Worm (Caenorhabditis elegans) whole organism, L2 larva: ENCODE results near the gene atl-1.

Experiments used
- F13H6.1 ChIP-seq: sonication (generic microtip); optimal IDR thresholded peaks from 2 replicates; lab custom pipeline; 2016; ENCODE audit warnings: missing genetic modification characterization, missing compliant biosample characterization
- Y55F3AM.14 ChIP-seq: fragments of 200-800 bp; sonication (Bioruptor generic); optimal IDR thresholded peaks from 2 replicates; lab custom pipeline; 2018; ENCODE audit warnings: mild to moderate bottlenecking, missing genetic modification characterization, missing compliant biosample characterization
- ZK546.5 ChIP-seq: sonication (generic microtip); optimal IDR thresholded peaks from 2 replicates; lab custom pipeline; 2017; ENCODE audit warnings: missing biosample characterization, missing genetic modification characterization
- alr-1 ChIP-seq: fragments of 150-350 bp; optimal IDR thresholded peaks from 2 replicates; lab custom pipeline; 2014; ENCODE audit warnings: missing biosample characterization, missing genetic modification characterization
- blmp-1 ChIP-seq: sonication (generic microtip); optimal IDR thresholded peaks from 2 replicates; lab custom pipeline; 2017; ENCODE audit warnings: missing genetic modification characterization, mild to moderate bottlenecking, missing compliant biosample characterization, antibody characterized with exemption, moderate library complexity; ENCODE audit not compliant: insufficient read depth
- ceh-16 ChIP-seq: fragments of 150-350 bp; optimal IDR thresholded peaks from 2 replicates; lab custom pipeline; 2014; ENCODE audit warnings: missing biosample characterization, missing genetic modification characterization
- crh-2 ChIP-seq: sonication (generic microtip); optimal IDR thresholded peaks from 2 replicates; lab custom pipeline; 2017; ENCODE audit warnings: missing biosample characterization, missing genetic modification characterization
- dmd-4 ChIP-seq: sonication (generic microtip); optimal IDR thresholded peaks from 2 replicates; lab custom pipeline; 2017; ENCODE audit warnings: missing biosample characterization, missing genetic modification characterization
- egl-27 ChIP-seq: sonication (generic microtip); optimal IDR thresholded peaks from 3 replicates; lab custom pipeline; 2017; ENCODE audit warnings: missing biosample characterization, missing genetic modification reagents, missing genetic modification characterization
- elt-1 ChIP-seq: fragments of 150-350 bp; optimal IDR thresholded peaks from 2 replicates; lab custom pipeline; 2014; ENCODE audit warnings: missing biosample characterization, missing genetic modification characterization
- fos-1 ChIP-seq: fragments of 150-350 bp; optimal IDR thresholded peaks from 2 replicates; lab custom pipeline; 2014; ENCODE audit warnings: missing biosample characterization, missing genetic modification characterization
- lin-13 ChIP-seq: fragments of 150-350 bp; optimal IDR thresholded peaks from 2 replicates; lab custom pipeline; 2014; ENCODE audit warnings: missing biosample characterization, missing genetic modification reagents, missing genetic modification characterization
- lin-39 ChIP-seq: fragments of 150-350 bp; optimal IDR thresholded peaks from 2 replicates; lab custom pipeline; 2014; ENCODE audit warnings: missing biosample characterization, missing genetic modification reagents, missing genetic modification characterization
- lsy-2 ChIP-seq, 2 experiments: fragments of 150-350 bp in 1 of 2; sonication (generic microtip) in 1 of 2; optimal IDR thresholded peaks; 2 replicates each; lab custom pipeline; 2014 to 2017; ENCODE audit warnings: missing biosample characterization in 2 of 2, missing genetic modification characterization in 2 of 2
- mab-5 ChIP-seq: fragments of 150-350 bp; optimal IDR thresholded peaks from 2 replicates; lab custom pipeline; 2014; ENCODE audit warnings: missing biosample characterization, missing genetic modification characterization
- mbf-1 ChIP-seq: sonication (generic microtip); optimal IDR thresholded peaks from 2 replicates; lab custom pipeline; 2017; ENCODE audit warnings: missing biosample characterization, missing genetic modification characterization
- nhr-10 ChIP-seq: sonication (generic microtip); optimal IDR thresholded peaks from 2 replicates; lab custom pipeline; 2017; ENCODE audit warnings: missing biosample characterization, missing genetic modification characterization
- nhr-11 ChIP-seq: fragments of 150-350 bp; optimal IDR thresholded peaks from 2 replicates; lab custom pipeline; 2014; ENCODE audit warnings: missing biosample characterization, missing genetic modification characterization
- nhr-21 ChIP-seq: fragments of 150-350 bp; optimal IDR thresholded peaks from 2 replicates; lab custom pipeline; 2014; ENCODE audit warnings: missing biosample characterization, missing genetic modification characterization
- nhr-237 ChIP-seq: fragments of 150-350 bp; optimal IDR thresholded peaks from 2 replicates; lab custom pipeline; 2014; ENCODE audit warnings: missing biosample characterization, missing genetic modification characterization
- nhr-25 ChIP-seq: fragments of 150-350 bp; sonication (generic microtip); optimal IDR thresholded peaks from 3 replicates; lab custom pipeline; 2014; ENCODE audit warnings: missing biosample characterization, missing genetic modification characterization
- nhr-6 ChIP-seq: fragments of 150-350 bp; optimal IDR thresholded peaks from 2 replicates; lab custom pipeline; 2014; ENCODE audit warnings: missing biosample characterization, missing genetic modification characterization
- nhr-77 ChIP-seq: fragments of 150-350 bp; optimal IDR thresholded peaks from 2 replicates; lab custom pipeline; 2014; ENCODE audit warnings: missing biosample characterization, missing genetic modification characterization
- peb-1 ChIP-seq: fragments of 150-350 bp; optimal IDR thresholded peaks from 2 replicates; lab custom pipeline; 2014; ENCODE audit warnings: missing biosample characterization, missing genetic modification characterization
- skn-1 ChIP-seq: sonication (generic microtip); optimal IDR thresholded peaks from 2 replicates; lab custom pipeline; 2017; ENCODE audit warnings: missing biosample characterization, missing genetic modification characterization
- sma-9 ChIP-seq, 2 experiments: fragments of 150-350 bp in 1 of 2; sonication (generic microtip) in 1 of 2; optimal IDR thresholded peaks; 2 replicates each; lab custom pipeline; 2014 to 2016; ENCODE audit warnings: missing genetic modification characterization in 2 of 2, mild to moderate bottlenecking in 1 of 2, missing biosample characterization in 1 of 2, missing compliant biosample characterization in 1 of 2, missing genetic modification reagents in 1 of 2, moderate library complexity in 1 of 2
- unc-55 ChIP-seq: fragments of 150-350 bp; sonication (generic microtip); optimal IDR thresholded peaks from 3 replicates; lab custom pipeline; 2014; ENCODE audit warnings: missing biosample characterization, missing genetic modification reagents, missing genetic modification characterization
- unc-62 ChIP-seq: fragments of 150-350 bp; optimal IDR thresholded peaks from 2 replicates; lab custom pipeline; 2014; ENCODE audit warnings: missing biosample characterization, missing genetic modification reagents, missing genetic modification characterization
- zag-1 ChIP-seq: fragments of 150-350 bp; optimal IDR thresholded peaks from 2 replicates; lab custom pipeline; 2014; ENCODE audit warnings: missing biosample characterization, missing genetic modification characterization
- ztf-11 ChIP-seq: sonication (generic microtip); optimal IDR thresholded peaks from 2 replicates; lab custom pipeline; 2017; ENCODE audit warnings: missing biosample characterization, missing genetic modification characterization
- ztf-4 ChIP-seq: fragments of 150-350 bp; optimal IDR thresholded peaks from 2 replicates; lab custom pipeline; 2014; ENCODE audit warnings: missing biosample characterization, missing genetic modification characterization

Gene atl-1

ce11 chrV:9690099-9690572 is 44.7 kb upstream of the atl-1 start, which contains the start of gene rbx-1:
rbx-1 (minus strand) TSS chrV:9690522.
- TF ChIP-seq nhr-11 (tag; lab: Kevin White, UChicago), result no peak
- TF ChIP-seq mbf-1 (tag; lab: Kevin White, UChicago), result no peak
- TF ChIP-seq Y55F3AM.14 (GFP tag; lab: Kevin White, UChicago), result no peak
- no peak for TF ChIP-seq skn-1 (tag; lab: Kevin White, UChicago)
- no peak for TF ChIP-seq mab-5 (tag; lab: Kevin White, UChicago)
- no peak for TF ChIP-seq ZK546.5
- TF ChIP-seq nhr-6, result no peak
- no peak for TF ChIP-seq egl-27 (tag; lab: Kevin White, UChicago)
- TF ChIP-seq nhr-25 (tag; lab: Kevin White, UChicago), result no peak
- TF ChIP-seq lin-13 (GFP tag; lab: Kevin White, UChicago), result no peak
- no peak for TF ChIP-seq crh-2 (tag; lab: Kevin White, UChicago)
- TF ChIP-seq F13H6.1 (tag; lab: Kevin White, UChicago), result no peak
- TF ChIP-seq nhr-21 (tag; lab: Kevin White, UChicago), result no peak
- TF ChIP-seq unc-55 (GFP tag; lab: Kevin White, UChicago), result no peak
- TF ChIP-seq nhr-77, result no peak
- TF ChIP-seq dmd-4 (tag; lab: Kevin White, UChicago), result no peak
- no peak for TF ChIP-seq peb-1
- TF ChIP-seq ztf-4 (tag; lab: Kevin White, UChicago), result no peak

ce11 chrV:9689364-9689763 is 44.0 kb upstream of the atl-1 start:
- no peak for TF ChIP-seq nhr-25 (tag; lab: Kevin White, UChicago)
- no peak for TF ChIP-seq Y55F3AM.14 (GFP tag; lab: Kevin White, UChicago)
- no peak for TF ChIP-seq dmd-4 (tag; lab: Kevin White, UChicago)
- TF ChIP-seq lin-13 (GFP tag; lab: Kevin White, UChicago), result no peak
- TF ChIP-seq lin-39 (tag; lab: Kevin White, UChicago), result no peak
- TF ChIP-seq zag-1, result no peak
- no peak for TF ChIP-seq skn-1 (tag; lab: Kevin White, UChicago)
- no peak for TF ChIP-seq ceh-16 (tag; lab: Kevin White, UChicago)
- no peak for TF ChIP-seq blmp-1 (tag; lab: Kevin White, UChicago)
- no peak for TF ChIP-seq nhr-11 (tag; lab: Kevin White, UChicago)
- no peak for TF ChIP-seq peb-1
- TF ChIP-seq egl-27 (tag; lab: Kevin White, UChicago), result no peak
- no peak for TF ChIP-seq F13H6.1 (tag; lab: Kevin White, UChicago)
- no peak for TF ChIP-seq ztf-11 (tag; lab: Kevin White, UChicago)
- TF ChIP-seq lsy-2 (tag; optimal IDR thresholded peaks at IDR 0.05; lab: Kevin White, UChicago), result no peak
- no peak for TF ChIP-seq nhr-10
- no peak for TF ChIP-seq elt-1 (tag; lab: Kevin White, UChicago)

ce11 chrV:9685559-9685958 is 40.2 kb upstream of the atl-1 start, which contains the start of gene ZK287.4:
ZK287.4 (minus strand) TSS chrV:9685659.
- TF ChIP-seq egl-27 (tag; lab: Kevin White, UChicago), result no peak
- TF ChIP-seq ztf-11 (tag; lab: Kevin White, UChicago), result no peak
- TF ChIP-seq lin-13 (GFP tag; lab: Kevin White, UChicago), result no peak
- TF ChIP-seq lsy-2 (tag; optimal IDR thresholded peaks at IDR 0.05; lab: Kevin White, UChicago), result no peak
- TF ChIP-seq fos-1 (tag; lab: Kevin White, UChicago), result no peak

- TF ChIP-seq unc-62 (GFP tag; lab: Kevin White, UChicago) (no peak), lsy-2 (tag; optimal IDR thresholded peaks at IDR 0.05; lab: Kevin White, UChicago) (no peak), dmd-4 (tag; lab: Kevin White, UChicago) (no peak)
- TF ChIP-seq, all 48 proteins: peak for 0
Measured at ce11 chrV:9680260-9680659, 34.9 kb upstream of the atl-1 start.

ce11 chrV:9679166-9679565 is 33.8 kb upstream of the atl-1 start, which contains the start of gene ZK287.9:
ZK287.9 (plus strand) TSS chrV:9679357.
- TF ChIP-seq unc-62 (GFP tag; lab: Kevin White, UChicago), result no peak
- peak; percentile 63 for TF ChIP-seq fos-1 (tag; lab: Kevin White, UChicago)
- TF ChIP-seq, all 48 proteins: peak for 1

- no peak for TF ChIP-seq alr-1
- TF ChIP-seq dmd-4 (tag; lab: Kevin White, UChicago), result no peak
- TF ChIP-seq sma-9 (GFP tag; optimal IDR thresholded peaks at IDR 0.05; lab: Kevin White, UChicago), result no peak
- TF ChIP-seq sma-9 (tag; optimal IDR thresholded peaks at IDR 0.05; lab: Kevin White, UChicago), result no peak
- no peak for TF ChIP-seq nhr-237
Measured at ce11 chrV:9677977-9678376, 32.6 kb upstream of the atl-1 start, which contains the start of gene cthd-1. cthd-1 (plus strand) TSS chrV:9678277.
